Worm (Caenorhabditis elegans) whole organism, mixed stage, embryonic: ENCODE results near the gene chil-27.

ENCODE experiments used
- flh-1 ChIP-seq: fragments of 200-800 bp; sonication (Bioruptor generic); optimal IDR thresholded peaks from 2 replicates; lab custom pipeline; 2018; ENCODE audit warnings: mild to moderate bottlenecking, missing genetic modification characterization, moderate library complexity, missing compliant biosample characterization
- nhr-28 ChIP-seq: fragments of 150-350 bp; optimal IDR thresholded peaks from 2 replicates; lab custom pipeline; 2014; ENCODE audit warnings: missing biosample characterization, missing genetic modification characterization
- pha-4 ChIP-seq: fragments of 150-350 bp; optimal IDR thresholded peaks from 2 replicates; lab custom pipeline; 2018; ENCODE audit warnings: missing biosample characterization, missing genetic modification reagents, missing genetic modification characterization

DNA sequence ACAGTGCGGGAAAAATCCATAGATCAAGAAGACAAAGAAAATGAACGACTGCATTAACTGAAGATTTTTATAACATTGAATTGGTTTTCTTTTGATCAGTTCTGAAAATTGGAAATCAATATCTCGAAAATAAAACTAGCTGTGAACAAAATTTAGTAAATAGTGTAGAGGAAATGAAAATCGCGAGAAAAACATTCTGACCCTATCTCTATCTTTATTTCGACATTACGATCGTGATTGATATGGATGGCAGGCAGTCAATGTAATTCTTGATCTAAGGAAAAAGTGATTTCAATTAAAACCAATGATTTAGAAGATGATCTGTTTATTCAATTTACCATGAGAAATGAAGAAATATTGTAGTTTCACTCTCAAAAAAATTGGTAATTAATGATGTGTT, 41.7 kb upstream of the chil-27 start, which contains the start of gene kin-16:
- TF ChIP-seq pha-4: no peak
- TF ChIP-seq nhr-28 (tag; lab: Kevin White, UChicago): no peak
- no peak for TF ChIP-seq flh-1 (GFP tag; lab: Kevin White, UChicago)
